Fruit fly (Drosophila melanogaster) whole organism, pupa: ENCODE measurements around the gene CG15212.

Source experiments
- CG10348 ChIP-seq: fragments of 200-800 bp; sonication (Bioruptor generic); IDR thresholded peaks from 2 replicates; pipeline ENCODE4 v1.3.6; 2022; ENCODE audit warnings: missing biosample characterization, missing genetic modification characterization
- CG12605 ChIP-seq: fragments of 200-800 bp; sonication (Bioruptor generic); IDR thresholded peaks from 2 replicates; pipeline ENCODE4 v1.3.6; 2022; ENCODE audit warnings: missing biosample characterization, missing genetic modification characterization
- CG13204 ChIP-seq: fragments of 200-800 bp; sonication (Bioruptor generic); optimal IDR thresholded peaks from 2 replicates; lab custom pipeline; 2018; ENCODE audit warnings: missing biosample characterization, mild to moderate bottlenecking, missing genetic modification characterization, moderate library complexity
- CG14655 ChIP-seq: fragments of 200-800 bp; sonication (Bioruptor generic); optimal IDR thresholded peaks from 3 replicates; lab custom pipeline; 2017; ENCODE audit warnings: mild to moderate bottlenecking, missing biosample characterization, missing genetic modification reagents, missing genetic modification characterization
- CG15710 ChIP-seq: fragments of 200-800 bp; sonication (Bioruptor generic); optimal IDR thresholded peaks from 2 replicates; lab custom pipeline; 2018; ENCODE audit warnings: missing biosample characterization, mild to moderate bottlenecking, missing genetic modification characterization, moderate library complexity
- CG17806 ChIP-seq: fragments of 200-800 bp; sonication (Bioruptor generic); optimal IDR thresholded peaks from 2 replicates; lab custom pipeline; 2018; ENCODE audit warnings: missing biosample characterization, mild to moderate bottlenecking, missing genetic modification characterization, moderate library complexity
- CG32121 ChIP-seq: fragments of 200-800 bp; sonication (Bioruptor generic); IDR thresholded peaks from 2 replicates; pipeline ENCODE4 v1.3.6; 2022; ENCODE audit warnings: missing biosample characterization, missing genetic modification characterization
- CG34367 ChIP-seq: fragments of 200-800 bp; sonication (Bioruptor generic); optimal IDR thresholded peaks from 2 replicates; lab custom pipeline; 2018; ENCODE audit warnings: missing biosample characterization, mild to moderate bottlenecking, missing genetic modification characterization
- CG4496 ChIP-seq: fragments of 200-800 bp; sonication (Bioruptor generic); IDR thresholded peaks from 3 replicates; pipeline ENCODE4 v1.3.6; 2022; ENCODE audit warnings: missing biosample characterization, missing genetic modification characterization
- CG8159 ChIP-seq: fragments of 200-800 bp; sonication (Bioruptor generic); optimal IDR thresholded peaks from 3 replicates; lab custom pipeline; 2018; ENCODE audit warnings: missing biosample characterization, mild to moderate bottlenecking, missing genetic modification characterization, moderate library complexity
- CG8301 ChIP-seq: fragments of 200-800 bp; sonication (Bioruptor generic); optimal IDR thresholded peaks from 2 replicates; lab custom pipeline; 2018; ENCODE audit warnings: missing biosample characterization, mild to moderate bottlenecking, missing genetic modification characterization
- CG9948 ChIP-seq: fragments of 200-800 bp; sonication (Bioruptor generic); optimal IDR thresholded peaks from 2 replicates; lab custom pipeline; 2018; ENCODE audit warnings: missing biosample characterization, mild to moderate bottlenecking, missing genetic modification characterization, moderate library complexity
- D1 ChIP-seq: fragments of 200-800 bp; sonication (Bioruptor generic); optimal IDR thresholded peaks from 2 replicates; lab custom pipeline; 2018; ENCODE audit warnings: missing biosample characterization, mild to moderate bottlenecking, missing genetic modification characterization, moderate library complexity
- EcR ChIP-seq: fragments of 200-800 bp; sonication (Bioruptor generic); optimal IDR thresholded peaks from 3 replicates; lab custom pipeline; 2019; ENCODE audit warnings: missing biosample characterization, missing genetic modification characterization, mild to moderate bottlenecking, moderate library complexity, missing genetic modification reagents
- Ets98B ChIP-seq: fragments of 200-800 bp; sonication (Bioruptor generic); IDR thresholded peaks from 2 replicates; pipeline ENCODE4 v1.3.6; 2022; ENCODE audit warnings: missing biosample characterization, missing genetic modification characterization
- Pif1A ChIP-seq: fragments of 200-800 bp; sonication (Bioruptor generic); optimal IDR thresholded peaks from 3 replicates; lab custom pipeline; 2016; ENCODE audit warnings: missing biosample characterization, missing genetic modification characterization
- Pif1B ChIP-seq: fragments of 200-800 bp; sonication (Bioruptor generic); optimal IDR thresholded peaks from 3 replicates; lab custom pipeline; 2016; ENCODE audit warnings: missing biosample characterization, missing genetic modification characterization
- Snoo ChIP-seq: fragments of 200-800 bp; sonication (Bioruptor generic); optimal IDR thresholded peaks from 3 replicates; lab custom pipeline; 2017; ENCODE audit warnings: missing biosample characterization, mild to moderate bottlenecking, missing genetic modification characterization, inconsistent platforms
- fd96Ca ChIP-seq: fragments of 200-800 bp; sonication (Bioruptor generic); IDR thresholded peaks from 3 replicates; pipeline ENCODE4 v1.3.6; 2022; ENCODE audit warnings: missing biosample characterization, missing genetic modification characterization
- gl ChIP-seq: fragments of 200-800 bp; sonication (Bioruptor generic); optimal IDR thresholded peaks from 2 replicates; lab custom pipeline; 2018; ENCODE audit warnings: missing biosample characterization, mild to moderate bottlenecking, missing genetic modification characterization
- rn ChIP-seq: fragments of 200-800 bp; sonication (Bioruptor generic); IDR thresholded peaks from 2 replicates; pipeline ENCODE4 v1.3.6; 2022; ENCODE audit warnings: missing biosample characterization, missing genetic modification characterization

CG15212 gene

dm6 chr3L:5176071-5176470 is 44.7 kb downstream of the CG15212 start:
- TF ChIP-seq CG12605 (GFP tag; lab: Robert Waterston, UW) = no peak
- TF ChIP-seq Ets98B (GFP tag; lab: Robert Waterston, UW) = no peak
- TF ChIP-seq gl (tag; lab: Kevin White, UChicago) = no peak
- TF ChIP-seq CG8301 (tag; lab: Kevin White, UChicago) = no peak
- TF ChIP-seq CG17806 (tag; lab: Kevin White, UChicago) = no peak
- TF ChIP-seq Snoo (tag; lab: Kevin White, UChicago) = no peak
- no peak for TF ChIP-seq fd96Ca (GFP tag; lab: Robert Waterston, UW)
- TF ChIP-seq EcR (GFP tag; lab: Kevin White, UChicago) = peak; percentile 58
- no peak for TF ChIP-seq Pif1B (GFP tag; lab: Kevin White, UChicago)
- TF ChIP-seq CG8159 = no peak
- TF ChIP-seq CG13204 (GFP tag; lab: Kevin White, UChicago) = peak; percentile 17
- TF ChIP-seq CG32121 (GFP tag; lab: Robert Waterston, UW) = no peak
- no peak for TF ChIP-seq D1
- TF ChIP-seq CG4496 (GFP tag; lab: Robert Waterston, UW) = 0 out of 3 replicates have a peak, but pooled peaks have one; percentile 14
- TF ChIP-seq CG15710 (tag; lab: Kevin White, UChicago) = no peak
- no peak for TF ChIP-seq Pif1A (GFP tag; lab: Kevin White, UChicago)
- TF ChIP-seq CG10348 (GFP tag; lab: Robert Waterston, UW) = no peak
- no peak for TF ChIP-seq CG9948 (tag; lab: Kevin White, UChicago)
- TF ChIP-seq rn (GFP tag; lab: Robert Waterston, UW) = no peak
- peak; percentile 20 for TF ChIP-seq CG14655 (GFP tag; lab: Kevin White, UChicago)
- TF ChIP-seq CG34367 (tag; lab: Kevin White, UChicago) = no peak

- TF ChIP-seq rn (GFP tag; lab: Robert Waterston, UW) (no peak), EcR (GFP tag; lab: Kevin White, UChicago) (peak; percentile 81)
Measured at dm6 chr3L:5176789-5177188, 45.4 kb downstream of the CG15212 start.

DNA sequence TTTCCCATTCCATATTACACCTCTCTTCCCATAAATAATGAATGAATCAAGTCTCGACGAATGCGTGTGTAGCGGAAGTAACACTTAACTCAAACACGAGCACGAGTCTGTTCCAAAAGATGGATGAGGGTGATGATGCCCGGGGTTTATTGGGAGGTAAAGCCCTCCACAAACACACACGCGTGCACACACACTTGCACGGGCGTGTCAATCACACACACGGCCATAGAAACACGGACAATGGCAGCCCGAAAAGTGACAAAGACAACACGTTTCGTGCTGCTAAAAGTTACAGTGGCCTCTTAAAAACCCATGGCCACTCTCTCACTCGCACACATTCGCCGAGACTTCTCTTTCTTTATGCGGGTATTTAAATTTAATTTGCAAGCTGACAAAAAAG is 47.6 kb downstream of the CG15212 start:
- no peak for TF ChIP-seq CG13204 (GFP tag; lab: Kevin White, UChicago)
- no peak for TF ChIP-seq CG17806 (tag; lab: Kevin White, UChicago)
- TF ChIP-seq Pif1A (GFP tag; lab: Kevin White, UChicago) = no peak
- no peak for TF ChIP-seq CG15710 (tag; lab: Kevin White, UChicago)
- TF ChIP-seq CG12605 (GFP tag; lab: Robert Waterston, UW) = no peak
- TF ChIP-seq CG10348 (GFP tag; lab: Robert Waterston, UW) = no peak
- TF ChIP-seq fd96Ca (GFP tag; lab: Robert Waterston, UW) = no peak
- no peak for TF ChIP-seq CG8159
- TF ChIP-seq Ets98B (GFP tag; lab: Robert Waterston, UW) = no peak
- TF ChIP-seq CG4496 (GFP tag; lab: Robert Waterston, UW) = no peak
- no peak for TF ChIP-seq CG34367 (tag; lab: Kevin White, UChicago)
- TF ChIP-seq CG14655 (GFP tag; lab: Kevin White, UChicago) = no peak
- TF ChIP-seq D1 = no peak
- no peak for TF ChIP-seq CG9948 (tag; lab: Kevin White, UChicago)
- TF ChIP-seq gl (tag; lab: Kevin White, UChicago) = no peak
- no peak for TF ChIP-seq rn (GFP tag; lab: Robert Waterston, UW)
- TF ChIP-seq Pif1B (GFP tag; lab: Kevin White, UChicago) = no peak

DNA sequence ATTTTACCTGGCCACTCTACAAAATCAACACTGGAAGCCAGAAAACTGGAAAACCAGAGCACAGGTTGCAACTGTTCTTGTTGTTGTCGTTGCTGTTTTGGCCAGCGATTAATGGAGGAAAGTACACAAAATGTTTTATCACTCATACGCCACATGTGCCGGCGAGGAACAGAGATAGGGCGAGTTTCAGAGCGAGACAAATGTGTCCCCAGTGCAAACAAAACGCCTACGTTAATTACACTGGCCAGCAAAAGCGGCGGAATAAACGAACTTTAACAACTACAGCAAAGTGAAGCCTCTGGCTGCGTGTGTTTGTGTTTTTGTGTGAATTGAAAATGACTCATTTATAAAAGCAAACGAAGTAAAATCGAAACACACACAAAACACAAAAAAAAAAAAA is 48.8 kb downstream of the CG15212 start:
- TF ChIP-seq CG9948 (tag; lab: Kevin White, UChicago) = no peak
- no peak for TF ChIP-seq Pif1A (GFP tag; lab: Kevin White, UChicago)
- no peak for TF ChIP-seq CG8301 (tag; lab: Kevin White, UChicago)
- no peak for TF ChIP-seq CG17806 (tag; lab: Kevin White, UChicago)
- no peak for TF ChIP-seq CG10348 (GFP tag; lab: Robert Waterston, UW)
- TF ChIP-seq Ets98B (GFP tag; lab: Robert Waterston, UW) = no peak
- no peak for TF ChIP-seq D1
- no peak for TF ChIP-seq CG34367 (tag; lab: Kevin White, UChicago)
- TF ChIP-seq Pif1B (GFP tag; lab: Kevin White, UChicago) = no peak
- no peak for TF ChIP-seq CG15710 (tag; lab: Kevin White, UChicago)
- no peak for TF ChIP-seq Snoo (tag; lab: Kevin White, UChicago)
- no peak for TF ChIP-seq CG32121 (GFP tag; lab: Robert Waterston, UW)
- no peak for TF ChIP-seq CG14655 (GFP tag; lab: Kevin White, UChicago)
- TF ChIP-seq CG8159 = no peak
- no peak for TF ChIP-seq gl (tag; lab: Kevin White, UChicago)
- no peak for TF ChIP-seq CG13204 (GFP tag; lab: Kevin White, UChicago)

dm6 chr3L:5180968-5181612 is 49.7 kb downstream of the CG15212 start:
- TF ChIP-seq CG8301 (tag; lab: Kevin White, UChicago) (no peak), CG15710 (tag; lab: Kevin White, UChicago) (no peak), CG12605 (GFP tag; lab: Robert Waterston, UW) (no peak), fd96Ca (GFP tag; lab: Robert Waterston, UW) (no peak), Snoo (tag; lab: Kevin White, UChicago) (no peak)
